Worm (Caenorhabditis elegans): ENCODE results near the gene F58F12.4.

ce11 chrII:6391195-6391594 lies 4.6 kb downstream of the F58F12.4 start, which contains the start of gene F58F12.3:
- no peak for TF ChIP-seq W03F9.2 (tag; optimal IDR thresholded peaks at IDR 0.05)
- TF ChIP-seq him-1 (tag; optimal IDR thresholded peaks at IDR 0.05): no peak
- no peak for TF ChIP-seq dao-5 (tag; optimal IDR thresholded peaks at IDR 0.05)

All from whole organism, L4/young adult.